Worm (Caenorhabditis elegans) whole organism, young adult: ENCODE data around the gene C35A5.5.

Experiments
- B0336.3 ChIP-seq: fragments of 200-800 bp; sonication (Bioruptor generic); IDR thresholded peaks from 2 replicates; pipeline ENCODE4 v1.3.6; 2022; ENCODE audit warnings: missing genetic modification characterization, missing compliant biosample characterization
- F23B12.7 ChIP-seq: sonication (generic microtip); optimal IDR thresholded peaks from 2 replicates; lab custom pipeline; 2017; ENCODE audit warnings: missing genetic modification characterization, mild to moderate bottlenecking, missing compliant biosample characterization, antibody characterized with exemption, moderate library complexity; ENCODE audit not compliant: insufficient read depth
- F37B4.10 ChIP-seq: fragments of 200-800 bp; sonication (Bioruptor generic); IDR thresholded peaks from 2 replicates; pipeline ENCODE4 v1.3.6; 2022; ENCODE audit warnings: missing genetic modification characterization, missing compliant biosample characterization
- F52B5.7 ChIP-seq: sonication (generic microtip); optimal IDR thresholded peaks from 2 replicates; lab custom pipeline; 2016; ENCODE audit warnings: mild to moderate bottlenecking, missing genetic modification characterization, missing compliant biosample characterization
- K11D2.4 ChIP-seq: fragments of 200-800 bp; sonication (Bioruptor generic); IDR thresholded peaks from 2 replicates; pipeline ENCODE4 v1.3.6; 2022; ENCODE audit warnings: missing genetic modification reagents, missing genetic modification characterization, missing compliant biosample characterization
- T26A5.8 ChIP-seq: sonication (generic microtip); optimal IDR thresholded peaks from 2 replicates; lab custom pipeline; 2016; ENCODE audit warnings: missing genetic modification characterization, missing compliant biosample characterization
- Y53F4B.3 ChIP-seq: fragments of 200-800 bp; sonication (Bioruptor generic); IDR thresholded peaks from 2 replicates; pipeline ENCODE4 v1.3.6; 2022; ENCODE audit warnings: missing genetic modification reagents, missing genetic modification characterization, missing compliant biosample characterization
- ama-1 ChIP-seq, 3 experiments: fragments of 150-350 bp in 1 of 3; sonication (generic microtip) in 2 of 3; optimal IDR thresholded peaks; 2 replicates each; lab custom pipeline; 2014 to 2018; ENCODE audit warnings: missing biosample characterization in 2 of 3, missing genetic modification characterization in 2 of 3, missing genetic modification reagents in 2 of 3
- aptf-3 ChIP-seq: fragments of 200-800 bp; sonication (Bioruptor generic); IDR thresholded peaks from 2 replicates; pipeline ENCODE4 v1.3.6; 2022; ENCODE audit warnings: missing genetic modification characterization, missing compliant biosample characterization
- athp-1 ChIP-seq: sonication (generic microtip); optimal IDR thresholded peaks from 2 replicates; lab custom pipeline; 2017; ENCODE audit warnings: mild to moderate bottlenecking, missing genetic modification characterization, missing compliant biosample characterization
- bed-1 ChIP-seq: fragments of 200-800 bp; sonication (Bioruptor generic); IDR thresholded peaks from 2 replicates; pipeline ENCODE4 v1.3.6; 2022; ENCODE audit warnings: missing genetic modification reagents, missing genetic modification characterization, missing compliant biosample characterization
- bed-2 ChIP-seq: fragments of 200-800 bp; sonication (Bioruptor generic); IDR thresholded peaks from 2 replicates; pipeline ENCODE4 v1.3.6; 2022; ENCODE audit warnings: missing genetic modification reagents, missing genetic modification characterization, missing compliant biosample characterization
- cebp-1 ChIP-seq, 2 experiments: fragments of 200-800 bp in 1 of 2; sonication (Bioruptor generic) in 1 of 2; sonication (generic microtip) in 1 of 2; IDR thresholded peaks in 1 of 2; optimal IDR thresholded peaks in 1 of 2; 2 replicates each; pipeline versions ENCODE4 v1.3.6 to Lab custom; 2017 to 2022; ENCODE audit warnings: missing compliant biosample characterization in 2 of 2, missing genetic modification characterization in 2 of 2, mild to moderate bottlenecking in 1 of 2, missing genetic modification reagents in 1 of 2, moderate library complexity in 1 of 2
- cebp-2 ChIP-seq: fragments of 200-800 bp; sonication (Bioruptor generic); IDR thresholded peaks from 2 replicates; pipeline ENCODE4 v1.3.6; 2022; ENCODE audit warnings: missing genetic modification characterization, missing compliant biosample characterization
- ceh-40 ChIP-seq: fragments of 200-800 bp; sonication (Bioruptor generic); IDR thresholded peaks from 2 replicates; pipeline ENCODE4 v1.3.6; 2022; ENCODE audit warnings: missing genetic modification characterization, missing compliant biosample characterization
- ceh-58 ChIP-seq: fragments of 200-800 bp; sonication (Bioruptor generic); IDR thresholded peaks from 2 replicates; pipeline ENCODE4 v1.3.6; 2022; ENCODE audit warnings: missing genetic modification characterization, missing compliant biosample characterization
- chd-7 ChIP-seq: sonication (generic microtip); optimal IDR thresholded peaks from 2 replicates; lab custom pipeline; 2016; ENCODE audit warnings: mild to moderate bottlenecking, missing genetic modification characterization, moderate library complexity, missing compliant biosample characterization
- dox-1 ChIP-seq: fragments of 200-800 bp; sonication (Bioruptor generic); IDR thresholded peaks from 2 replicates; pipeline ENCODE4 v1.3.6; 2022; ENCODE audit warnings: missing genetic modification reagents, missing genetic modification characterization, missing compliant biosample characterization
- egl-44 ChIP-seq: fragments of 200-800 bp; sonication (Bioruptor generic); IDR thresholded peaks from 2 replicates; pipeline ENCODE4 v1.3.6; 2022; ENCODE audit warnings: missing genetic modification reagents, missing genetic modification characterization, missing compliant biosample characterization
- ekl-4 ChIP-seq: fragments of 200-800 bp; sonication (Bioruptor generic); IDR thresholded peaks from 2 replicates; pipeline ENCODE4 v1.3.6; 2022; ENCODE audit warnings: missing genetic modification reagents, missing genetic modification characterization, missing compliant biosample characterization
- ets-4 ChIP-seq: fragments of 200-800 bp; sonication (Bioruptor generic); optimal IDR thresholded peaks from 2 replicates; lab custom pipeline; 2018; ENCODE audit warnings: mild to moderate bottlenecking, missing genetic modification characterization, missing compliant biosample characterization
- lag-1 ChIP-seq: fragments of 200-800 bp; sonication (Bioruptor generic); IDR thresholded peaks from 2 replicates; pipeline ENCODE4 v1.3.6; 2022; ENCODE audit warnings: missing genetic modification reagents, missing genetic modification characterization, missing compliant biosample characterization
- let-526 ChIP-seq: fragments of 200-800 bp; sonication (Bioruptor generic); IDR thresholded peaks from 2 replicates; pipeline ENCODE4 v1.3.6; 2022; ENCODE audit warnings: missing genetic modification reagents, missing genetic modification characterization, missing compliant biosample characterization
- lsy-27 ChIP-seq: sonication (generic microtip); optimal IDR thresholded peaks from 2 replicates; lab custom pipeline; 2017; ENCODE audit warnings: missing genetic modification characterization, mild to moderate bottlenecking, missing compliant biosample characterization, antibody characterized with exemption, missing genotype, borderline replicate concordance; ENCODE audit not compliant: insufficient read depth
- madf-10 ChIP-seq: sonication (generic microtip); optimal IDR thresholded peaks from 2 replicates; lab custom pipeline; 2016; ENCODE audit warnings: mild to moderate bottlenecking, missing genetic modification characterization, missing compliant biosample characterization
- mxl-1 ChIP-seq: sonication (generic microtip); optimal IDR thresholded peaks from 2 replicates; lab custom pipeline; 2016; ENCODE audit warnings: missing genetic modification characterization, missing compliant biosample characterization
- nfya-2 ChIP-seq: fragments of 200-800 bp; sonication (Bioruptor generic); IDR thresholded peaks from 2 replicates; pipeline ENCODE4 v1.3.6; 2022; ENCODE audit warnings: missing genetic modification reagents, missing genetic modification characterization, missing compliant biosample characterization
- nfyb-1 ChIP-seq: fragments of 200-800 bp; sonication (Bioruptor generic); IDR thresholded peaks from 2 replicates; pipeline ENCODE4 v1.3.6; 2022; ENCODE audit warnings: missing genetic modification reagents, missing genetic modification characterization, missing compliant biosample characterization
- nhr-120 ChIP-seq: fragments of 200-800 bp; sonication (Bioruptor generic); IDR thresholded peaks from 2 replicates; pipeline ENCODE4 v1.3.6; 2022; ENCODE audit warnings: missing genetic modification characterization, missing compliant biosample characterization
- nhr-179 ChIP-seq: sonication (generic microtip); optimal IDR thresholded peaks from 2 replicates; lab custom pipeline; 2016; ENCODE audit warnings: mild to moderate bottlenecking, missing genetic modification characterization, missing compliant biosample characterization
- snpc-1.1 ChIP-seq: sonication (generic microtip); optimal IDR thresholded peaks from 2 replicates; lab custom pipeline; 2017; ENCODE audit warnings: missing genetic modification characterization, mild to moderate bottlenecking, missing compliant biosample characterization, antibody characterized with exemption, moderate library complexity, missing genotype, missing genetic modification reagents; ENCODE audit not compliant: insufficient read depth
- tbp1 ChIP-seq: fragments of 200-800 bp; sonication (Bioruptor generic); optimal IDR thresholded peaks from 2 replicates; lab custom pipeline; 2018; ENCODE audit warnings: mild to moderate bottlenecking, missing genetic modification characterization, missing compliant biosample characterization
- tbx-9 ChIP-seq: sonication (generic microtip); optimal IDR thresholded peaks from 2 replicates; lab custom pipeline; 2016; ENCODE audit warnings: borderline replicate concordance, missing genetic modification characterization, inconsistent platforms, missing compliant biosample characterization

Gene C35A5.5

ce11 chrV:10555239-10555638 lies 49.6 kb downstream of the C35A5.5 start, which contains the start of gene F32G8.3:
TSS of gene F32G8.3 (minus strand) at chrV:10555339.
- TF ChIP-seq ceh-58 (GFP tag; lab: Robert Waterston, UW) (no peak), bed-2 (GFP tag; lab: Robert Waterston, UW) (no peak), let-526 (GFP tag; lab: Robert Waterston, UW) (no peak), nhr-120 (GFP tag; lab: Robert Waterston, UW) (no peak), nfyb-1 (GFP tag; lab: Robert Waterston, UW) (no peak), cebp-1 (GFP tag; IDR thresholded peaks at IDR 0.05; lab: Robert Waterston, UW) (no peak), cebp-1 (tag; optimal IDR thresholded peaks at IDR 0.05; lab: Kevin White, UChicago) (no peak), egl-44 (GFP tag; lab: Robert Waterston, UW) (no peak), T26A5.8 (tag; lab: Kevin White, UChicago) (no peak), nhr-179 (tag; lab: Kevin White, UChicago) (no peak), K11D2.4 (GFP tag; lab: Robert Waterston, UW) (no peak), aptf-3 (GFP tag; lab: Robert Waterston, UW) (no peak), F37B4.10 (GFP tag; lab: Robert Waterston, UW) (no peak), F23B12.7 (no peak), ama-1 (optimal IDR thresholded peaks at IDR 0.05; lab: Kevin White, UChicago) (no peak), ama-1 (GFP tag; optimal IDR thresholded peaks at IDR 0.05; lab: Kevin White, UChicago) (no peak)

- TF ChIP-seq dox-1 (GFP tag; lab: Robert Waterston, UW), result no peak
- TF ChIP-seq cebp-1 (GFP tag; IDR thresholded peaks at IDR 0.05; lab: Robert Waterston, UW), result no peak
- no peak for TF ChIP-seq cebp-1 (tag; optimal IDR thresholded peaks at IDR 0.05; lab: Kevin White, UChicago)
- TF ChIP-seq mxl-1 (tag; lab: Kevin White, UChicago), result no peak
- TF ChIP-seq athp-1 (tag; lab: Kevin White, UChicago), result no peak
- TF ChIP-seq snpc-1.1 (tag; lab: Kevin White, UChicago), result no peak
- TF ChIP-seq cebp-2, result no peak
- TF ChIP-seq tbx-9 (tag; lab: Kevin White, UChicago), result no peak
- no peak for TF ChIP-seq ets-4
- TF ChIP-seq F52B5.7, result no peak
Measured at ce11 chrV:10556362-10556761, 50.7 kb downstream of the C35A5.5 start.

ce11 chrV:10557094-10557493 lies 51.4 kb downstream of the C35A5.5 start:
- TF ChIP-seq F52B5.7 (no peak), lsy-27 (tag; lab: Kevin White, UChicago) (no peak), tbp1 (GFP tag; lab: Kevin White, UChicago) (no peak)

- no peak for TF ChIP-seq ekl-4 (GFP tag; lab: Robert Waterston, UW)
- TF ChIP-seq ceh-40, result no peak
- TF ChIP-seq tbp1 (GFP tag; lab: Kevin White, UChicago), result no peak
- no peak for TF ChIP-seq T26A5.8 (tag; lab: Kevin White, UChicago)
- TF ChIP-seq Y53F4B.3, result no peak
- no peak for TF ChIP-seq bed-1 (GFP tag; lab: Robert Waterston, UW)
- TF ChIP-seq B0336.3 (GFP tag; lab: Robert Waterston, UW), result no peak
- no peak for TF ChIP-seq madf-10 (tag; lab: Kevin White, UChicago)
- TF ChIP-seq chd-7 (tag; lab: Kevin White, UChicago), result no peak
- TF ChIP-seq nfya-2 (GFP tag; lab: Robert Waterston, UW), result no peak
- no peak for TF ChIP-seq lag-1 (GFP tag; lab: Robert Waterston, UW)
- no peak for TF ChIP-seq athp-1 (tag; lab: Kevin White, UChicago)
Measured at ce11 chrV:10557676-10558075, 52.0 kb downstream of the C35A5.5 start, which contains the start of gene best-14. TSS of gene best-14 (plus strand) at chrV:10557976.
